Worm (Caenorhabditis elegans) whole organism, L3 larva: Measurements from ENCODE around the gene srw-9.

Experiments used
- aly-2 ChIP-seq: fragments of 150-350 bp; optimal IDR thresholded peaks from 2 replicates; lab custom pipeline; 2014; ENCODE audit warnings: missing biosample characterization, missing genetic modification characterization
- ama-1 ChIP-seq: fragments of 150-350 bp; optimal IDR thresholded peaks from 2 replicates; lab custom pipeline; 2018
- ceh-16 ChIP-seq: sonication (generic microtip); optimal IDR thresholded peaks from 2 replicates; lab custom pipeline; 2017; ENCODE audit warnings: missing biosample characterization, missing genetic modification characterization
- elt-3 ChIP-seq, 3 experiments: fragments of 150-350 bp in 1 of 3; sonication (generic microtip) in 2 of 3; optimal IDR thresholded peaks; 2 replicates in 2 of 3; 4 replicates in 1 of 3; lab custom pipeline; 2014 to 2017; ENCODE audit warnings: missing biosample characterization in 3 of 3, missing genetic modification characterization in 3 of 3
- lin-39 ChIP-seq: fragments of 150-350 bp; optimal IDR thresholded peaks from 2 replicates; lab custom pipeline; 2018; ENCODE audit warnings: missing biosample characterization, missing genetic modification reagents, missing genetic modification characterization
- nhr-11 ChIP-seq: fragments of 150-350 bp; optimal IDR thresholded peaks from 2 replicates; lab custom pipeline; 2014; ENCODE audit warnings: missing biosample characterization, missing genetic modification characterization
- nhr-237 ChIP-seq: fragments of 150-350 bp; optimal IDR thresholded peaks from 2 replicates; lab custom pipeline; 2014; ENCODE audit warnings: missing biosample characterization, missing genetic modification characterization
- nhr-76 ChIP-seq: fragments of 150-350 bp; sonication (generic microtip); optimal IDR thresholded peaks from 5 replicates; lab custom pipeline; 2014; ENCODE audit warnings: missing biosample characterization, missing genetic modification characterization
- pqm-1 ChIP-seq: fragments of 150-350 bp; optimal IDR thresholded peaks from 2 replicates; lab custom pipeline; 2017; ENCODE audit warnings: missing biosample characterization, missing genetic modification characterization, inconsistent platforms
- snpc-4 ChIP-seq: fragments of 150-350 bp; optimal IDR thresholded peaks from 2 replicates; lab custom pipeline; 2014; ENCODE audit warnings: missing biosample characterization, missing genetic modification characterization

DNA sequence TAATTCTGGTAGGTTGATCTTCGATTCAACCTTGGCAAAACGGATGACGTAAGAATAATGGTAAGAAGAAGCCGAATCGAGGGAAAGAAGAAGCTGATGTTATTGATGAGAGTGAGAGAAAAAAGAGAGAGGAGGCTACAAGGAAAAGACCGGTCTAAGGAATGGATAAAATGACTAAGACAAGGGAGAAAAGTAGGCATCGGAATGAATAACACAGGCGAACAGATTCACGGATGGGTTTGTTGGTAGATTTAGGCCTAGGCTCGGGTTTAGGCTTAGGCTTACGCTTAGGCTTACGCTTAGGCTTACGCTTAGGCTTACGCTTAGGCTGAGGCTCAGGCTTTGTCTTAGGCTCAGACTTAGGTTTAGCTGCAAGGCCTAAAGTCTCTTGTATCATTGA lies 41.0 kb downstream of the srw-9 start, which contains the start of gene agmo-1:
- no peak for TF ChIP-seq nhr-11 (tag; lab: Kevin White, UChicago)
- TF ChIP-seq elt-3 (tag; optimal IDR thresholded peaks at IDR 0.05; lab: Kevin White, UChicago) = no peak
- no peak for TF ChIP-seq ceh-16
- TF ChIP-seq lin-39 (tag; lab: Kevin White, UChicago) = no peak
- TF ChIP-seq pqm-1 = no peak
- TF ChIP-seq aly-2 (tag; lab: Kevin White, UChicago) = no peak
- no peak for TF ChIP-seq snpc-4 (tag; lab: Kevin White, UChicago)
- TF ChIP-seq nhr-237 = no peak
- no peak for TF ChIP-seq nhr-76 (tag; lab: Kevin White, UChicago)
- no peak for TF ChIP-seq ama-1 (lab: Kevin White, UChicago)
